ENCODE assay signal across 2 fruit fly cellular contexts in genomic region chr2L:8229628-8230027, dm6.
A peak's percentile ranks its signal among the peaks of the same experiment; 100 is the strongest.
TF ChIP-seq lines count a peak whose summit lies in the region.

No protein-coding gene starts in this region.

TF ChIP-seq in whole organism, embryonic, 481 proteins besides CTCF, POLR2A, EP300 and RAD21 (continued from another document and continues in another):
- peak; percentile 70 for TF ChIP-seq row (GFP tag; IDR thresholded peaks at IDR 0.05; lab: Robert Waterston, UW)
- no peak for TF ChIP-seq tin (GFP tag; optimal IDR thresholded peaks at IDR 0.05; lab: Kevin White, UChicago)
- no peak for TF ChIP-seq en (GFP tag; optimal IDR thresholded peaks at IDR 0.05; lab: Kevin White, UChicago)
- no peak for TF ChIP-seq crol (GFP tag; IDR thresholded peaks at IDR 0.05; lab: Robert Waterston, UW)
- no peak for TF ChIP-seq ac (GFP tag; optimal IDR thresholded peaks at IDR 0.05; lab: Kevin White, UChicago)
- TF ChIP-seq HLH3B (GFP tag; IDR thresholded peaks at IDR 0.05; lab: Robert Waterston, UW), result peak; percentile 57; the same call in 1 of the 2 replicates
- TF ChIP-seq gsb-n (tag; optimal IDR thresholded peaks at IDR 0.05; lab: Kevin White, UChicago), result no peak
- TF ChIP-seq sim (GFP tag; IDR thresholded peaks at IDR 0.05; lab: Robert Waterston, UW), result 0 out of 2 replicates have a peak, but pooled peaks have one; percentile 20
- no peak for TF ChIP-seq ind (GFP tag; optimal IDR thresholded peaks at IDR 0.05; lab: Kevin White, UChicago)
- no peak for TF ChIP-seq tna (GFP tag; IDR thresholded peaks at IDR 0.05; lab: Robert Waterston, UW; ENCODE audit: partially characterized antibody)
- TF ChIP-seq Hmr (GFP tag; optimal IDR thresholded peaks at IDR 0.05; lab: Kevin White, UChicago), result no peak
- TF ChIP-seq CG4707 (GFP tag; optimal IDR thresholded peaks at IDR 0.05; lab: Kevin White, UChicago), result no peak
- no peak for TF ChIP-seq org-1 (GFP tag; optimal IDR thresholded peaks at IDR 0.05; lab: Kevin White, UChicago)
- peak; percentile 48; the same call in 2 of the 3 replicates for TF ChIP-seq otp (GFP tag; IDR thresholded peaks at IDR 0.05; lab: Robert Waterston, UW)
- no peak for TF ChIP-seq CG15514 (GFP tag; optimal IDR thresholded peaks at IDR 0.05; lab: Kevin White, UChicago)
- peak; percentile 33 for TF ChIP-seq Sox102F (GFP tag; optimal IDR thresholded peaks at IDR 0.05; lab: Kevin White, UChicago)
- TF ChIP-seq CG12769 (tag; optimal IDR thresholded peaks at IDR 0.05; lab: Kevin White, UChicago), result no peak
- TF ChIP-seq dan (GFP tag; IDR thresholded peaks at IDR 0.05; lab: Robert Waterston, UW), result no peak
- TF ChIP-seq vfl (GFP tag; optimal IDR thresholded peaks at IDR 0.05; lab: Kevin White, UChicago), result no peak
- no peak for TF ChIP-seq Scr (GFP tag; IDR thresholded peaks at IDR 0.05; lab: Robert Waterston, UW; ENCODE audit: partially characterized antibody)
- no peak for TF ChIP-seq GATAe (GFP tag; conservative IDR thresholded peaks at IDR 0.05; lab: Robert Waterston, UW)
- no peak for TF ChIP-seq Kr (GFP tag; optimal IDR thresholded peaks at IDR 0.05; lab: Kevin White, UChicago)
- TF ChIP-seq Mrtf (GFP tag; IDR thresholded peaks at IDR 0.05; lab: Robert Waterston, UW), result no peak
- TF ChIP-seq peb (GFP tag; IDR thresholded peaks at IDR 0.05; lab: Robert Waterston, UW), result peak; percentile 23; the same call in 1 of the 2 replicates
- no peak for TF ChIP-seq sc (optimal IDR thresholded peaks at IDR 0.05; lab: Kevin White, UChicago)
- no peak for TF ChIP-seq sc (GFP tag; optimal IDR thresholded peaks at IDR 0.05; lab: Kevin White, UChicago)
- no peak for TF ChIP-seq caup (GFP tag; optimal IDR thresholded peaks at IDR 0.05; lab: Kevin White, UChicago; ENCODE audit: severe bottlenecking)
- peak; percentile 47 for TF ChIP-seq dmrt11E (tag; optimal IDR thresholded peaks at IDR 0.05; lab: Kevin White, UChicago)
- no peak for TF ChIP-seq twi (tag; optimal IDR thresholded peaks at IDR 0.05; lab: Kevin White, UChicago)
- TF ChIP-seq hbn (GFP tag; IDR thresholded peaks at IDR 0.05; lab: Robert Waterston, UW; ENCODE audit: partially characterized antibody), result no peak
- peak in 1 of 2 experiments; percentile 76 for TF ChIP-seq Pdp1 (GFP tag; optimal IDR thresholded peaks at IDR 0.05; lab: Kevin White, UChicago)
- TF ChIP-seq CG33213 (GFP tag; optimal IDR thresholded peaks at IDR 0.05; lab: Kevin White, UChicago), result no peak
- no peak for TF ChIP-seq CG4617 (GFP tag; optimal IDR thresholded peaks at IDR 0.05; lab: Kevin White, UChicago; ENCODE audit: borderline replicate concordance)
- no peak for TF ChIP-seq Sry-β (GFP tag; optimal IDR thresholded peaks at IDR 0.05; lab: Kevin White, UChicago)
- TF ChIP-seq CG2712 (tag; optimal IDR thresholded peaks at IDR 0.05; lab: Kevin White, UChicago), result peak; percentile 40
- peak; percentile 36; the same call in 1 of the 2 replicates for TF ChIP-seq wdn (GFP tag; IDR thresholded peaks at IDR 0.05; lab: Robert Waterston, UW)
- TF ChIP-seq tap (tag; optimal IDR thresholded peaks at IDR 0.05; lab: Kevin White, UChicago), result no peak
- peak; percentile 33; the same call in 1 of the 3 replicates for TF ChIP-seq CG7357 (GFP tag; IDR thresholded peaks at IDR 0.05; lab: Robert Waterston, UW)
- TF ChIP-seq Dip3 (GFP tag; optimal IDR thresholded peaks at IDR 0.05; lab: Kevin White, UChicago), result peak; percentile 11
- TF ChIP-seq az2 (GFP tag; optimal IDR thresholded peaks at IDR 0.05; lab: Kevin White, UChicago), result no peak
- no peak for TF ChIP-seq toy (GFP tag; IDR thresholded peaks at IDR 0.05; lab: Robert Waterston, UW)
- no peak for TF ChIP-seq CG15073 (GFP tag; optimal IDR thresholded peaks at IDR 0.05; lab: Kevin White, UChicago)
- no peak for TF ChIP-seq Dad (GFP tag; optimal IDR thresholded peaks at IDR 0.05; lab: Kevin White, UChicago)
- 0 out of 2 replicates have a peak, but pooled peaks have one; percentile 22 for TF ChIP-seq CG1024 (GFP tag; IDR thresholded peaks at IDR 0.05; lab: Robert Waterston, UW)
- TF ChIP-seq Doc3 (GFP tag; IDR thresholded peaks at IDR 0.05; lab: Robert Waterston, UW; ENCODE audit: partially characterized antibody), result no peak
- no peak for TF ChIP-seq CG10274 (GFP tag; optimal IDR thresholded peaks at IDR 0.05; lab: Kevin White, UChicago)
- TF ChIP-seq gcm (GFP tag; optimal IDR thresholded peaks at IDR 0.05; lab: Kevin White, UChicago), result no peak
- TF ChIP-seq CG18599 (GFP tag; optimal IDR thresholded peaks at IDR 0.05; lab: Kevin White, UChicago), result peak; percentile 5
- no peak for TF ChIP-seq eve (GFP tag; optimal IDR thresholded peaks at IDR 0.05; lab: Kevin White, UChicago)
- TF ChIP-seq tgo (GFP tag; IDR thresholded peaks at IDR 0.05; lab: Robert Waterston, UW), result peak; percentile 34; the same call in 2 of the 3 replicates
- no peak for TF ChIP-seq CrebB (tag; optimal IDR thresholded peaks at IDR 0.05; lab: Kevin White, UChicago)
- TF ChIP-seq CG1603 (tag; optimal IDR thresholded peaks at IDR 0.05; lab: Kevin White, UChicago), result peak; percentile 13
- no peak for TF ChIP-seq bcd (GFP tag; optimal IDR thresholded peaks at IDR 0.05; lab: Kevin White, UChicago)
- no peak for TF ChIP-seq CG12155 (GFP tag; optimal IDR thresholded peaks at IDR 0.05; lab: Kevin White, UChicago)
- TF ChIP-seq Hand (GFP tag; optimal IDR thresholded peaks at IDR 0.05; lab: Kevin White, UChicago), result no peak
- TF ChIP-seq CG17328 (GFP tag; IDR thresholded peaks at IDR 0.05; lab: Robert Waterston, UW), result peak; percentile 62; the same call in 1 of the 2 replicates
- no peak for TF ChIP-seq lola (GFP tag; optimal IDR thresholded peaks at IDR 0.05; lab: Kevin White, UChicago)
- TF ChIP-seq CG11093 (GFP tag; IDR thresholded peaks at IDR 0.05; lab: Robert Waterston, UW), result no peak
- TF ChIP-seq Abd-B (GFP tag; optimal IDR thresholded peaks at IDR 0.05; lab: Kevin White, UChicago), result peak; percentile 17
- no peak for TF ChIP-seq CG1647 (GFP tag; optimal IDR thresholded peaks at IDR 0.05; lab: Kevin White, UChicago)
- TF ChIP-seq E2f1 (GFP tag; IDR thresholded peaks at IDR 0.05; lab: Robert Waterston, UW), result peak; percentile 65
- no peak for TF ChIP-seq Dek (tag; optimal IDR thresholded peaks at IDR 0.05; lab: Kevin White, UChicago)
- no peak for TF ChIP-seq Nf-YB (GFP tag; optimal IDR thresholded peaks at IDR 0.05; lab: Kevin White, UChicago)
- no peak for TF ChIP-seq CG17568 (GFP tag; optimal IDR thresholded peaks at IDR 0.05; lab: Kevin White, UChicago)
- no peak for TF ChIP-seq btn (GFP tag; optimal IDR thresholded peaks at IDR 0.05; lab: Kevin White, UChicago)
- no peak for TF ChIP-seq CG11504 (tag; optimal IDR thresholded peaks at IDR 0.05; lab: Kevin White, UChicago)

TF ChIP-seq in whole organism, prepupa, 60 proteins besides CTCF, POLR2A, EP300 and RAD21 (continued from another document):
- peak; percentile 63 for TF ChIP-seq CG10669 (GFP tag; optimal IDR thresholded peaks at IDR 0.05; lab: Kevin White, UChicago)
- TF ChIP-seq CG3032 (tag; optimal IDR thresholded peaks at IDR 0.05; lab: Kevin White, UChicago), result peak; percentile 66
- TF ChIP-seq Sox14 (GFP tag; optimal IDR thresholded peaks at IDR 0.05; lab: Kevin White, UChicago), result peak; percentile 67
- peak; percentile 83 for TF ChIP-seq topi (GFP tag; optimal IDR thresholded peaks at IDR 0.05; lab: Kevin White, UChicago)
- TF ChIP-seq vri (GFP tag; optimal IDR thresholded peaks at IDR 0.05; lab: Kevin White, UChicago), result peak; percentile 67
- TF ChIP-seq eg (GFP tag; IDR thresholded peaks at IDR 0.05; lab: Robert Waterston, UW), result peak; percentile 90
- peak; percentile 11 for TF ChIP-seq CG8319 (GFP tag; optimal IDR thresholded peaks at IDR 0.05; lab: Kevin White, UChicago)
- peak; percentile 71 for TF ChIP-seq CG3919 (GFP tag; optimal IDR thresholded peaks at IDR 0.05; lab: Kevin White, UChicago)
- TF ChIP-seq CG4318 (GFP tag; optimal IDR thresholded peaks at IDR 0.05; lab: Kevin White, UChicago), result no peak
- peak; percentile 59 for TF ChIP-seq Ets96B (tag; optimal IDR thresholded peaks at IDR 0.05; lab: Kevin White, UChicago)
- peak; percentile 23 for TF ChIP-seq fd59A (GFP tag; optimal IDR thresholded peaks at IDR 0.05; lab: Kevin White, UChicago)
- TF ChIP-seq Eip75B (GFP tag; optimal IDR thresholded peaks at IDR 0.05; lab: Kevin White, UChicago), result peak; percentile 51
- no peak for TF ChIP-seq fd85E (GFP tag; optimal IDR thresholded peaks at IDR 0.05; lab: Kevin White, UChicago)
- TF ChIP-seq pdm3 (GFP tag; optimal IDR thresholded peaks at IDR 0.05; lab: Kevin White, UChicago), result peak; percentile 56
- TF ChIP-seq achi (GFP tag; optimal IDR thresholded peaks at IDR 0.05; lab: Kevin White, UChicago), result peak; percentile 41
- TF ChIP-seq Eip93F (GFP tag; optimal IDR thresholded peaks at IDR 0.05; lab: Kevin White, UChicago), result no peak
- TF ChIP-seq CG10631 (GFP tag; optimal IDR thresholded peaks at IDR 0.05; lab: Kevin White, UChicago), result peak; percentile 32
- TF ChIP-seq CG1621 (tag; optimal IDR thresholded peaks at IDR 0.05; lab: Kevin White, UChicago), result peak; percentile 16
- TF ChIP-seq salr (GFP tag; optimal IDR thresholded peaks at IDR 0.05; lab: Kevin White, UChicago), result peak; percentile 4 to 16
- TF ChIP-seq fkh (GFP tag; optimal IDR thresholded peaks at IDR 0.05; lab: Kevin White, UChicago), result no peak
- TF ChIP-seq CG8119 (GFP tag; IDR thresholded peaks at IDR 0.05; lab: Robert Waterston, UW), result peak; percentile 65
- TF ChIP-seq Met (GFP tag; optimal IDR thresholded peaks at IDR 0.05; lab: Kevin White, UChicago), result peak; percentile 77
- TF ChIP-seq CG6276 (GFP tag; optimal IDR thresholded peaks at IDR 0.05; lab: Kevin White, UChicago), result no peak
- peak; percentile 32 for TF ChIP-seq CG32006 (GFP tag; optimal IDR thresholded peaks at IDR 0.05; lab: Kevin White, UChicago)
- peak; percentile 71 for TF ChIP-seq cyc (GFP tag; optimal IDR thresholded peaks at IDR 0.05; lab: Kevin White, UChicago)
- no peak for TF ChIP-seq dac (GFP tag; optimal IDR thresholded peaks at IDR 0.05; lab: Kevin White, UChicago)
- peak; percentile 73 for TF ChIP-seq CG15336 (GFP tag; IDR thresholded peaks at IDR 0.05; lab: Robert Waterston, UW)
- TF ChIP-seq esn (GFP tag; optimal IDR thresholded peaks at IDR 0.05; lab: Kevin White, UChicago), result peak; percentile 73
- no peak for TF ChIP-seq spab (GFP tag; optimal IDR thresholded peaks at IDR 0.05; lab: Kevin White, UChicago)
- TF ChIP-seq Hr4 (GFP tag; optimal IDR thresholded peaks at IDR 0.05; lab: Kevin White, UChicago), result peak; percentile 49
- no peak for TF ChIP-seq Smox (GFP tag; optimal IDR thresholded peaks at IDR 0.05; lab: Kevin White, UChicago)
- TF ChIP-seq Gug (GFP tag; IDR thresholded peaks at IDR 0.05; lab: Robert Waterston, UW), result peak; percentile 84
- TF ChIP-seq CG11902 (GFP tag; optimal IDR thresholded peaks at IDR 0.05; lab: Kevin White, UChicago), result peak; percentile 58
- TF ChIP-seq svp (GFP tag; lab: Kevin White, UChicago), result peak; percentile 98
- TF ChIP-seq dsx (GFP tag; optimal IDR thresholded peaks at IDR 0.05; lab: Kevin White, UChicago; ENCODE audit: poor library complexity, severe bottlenecking), result peak; percentile 71
- TF ChIP-seq Sox102F (GFP tag; optimal IDR thresholded peaks at IDR 0.05; lab: Kevin White, UChicago), result peak; percentile 78
- peak; percentile 53 for TF ChIP-seq CG6792 (GFP tag; optimal IDR thresholded peaks at IDR 0.05; lab: Kevin White, UChicago)
